Worm (Caenorhabditis elegans): ENCODE data around the gene C37C3.1.

- no peak for TF ChIP-seq unc-39 (tag; optimal IDR thresholded peaks at IDR 0.05)
- TF ChIP-seq pqm-1 (tag; optimal IDR thresholded peaks at IDR 0.05): no peak
- TF ChIP-seq lin-39 (tag; optimal IDR thresholded peaks at IDR 0.05): peak; percentile 52
- TF ChIP-seq nhr-25 (tag; optimal IDR thresholded peaks at IDR 0.05): no peak
- no peak for TF ChIP-seq lin-15B (tag; optimal IDR thresholded peaks at IDR 0.05)
- no peak for TF ChIP-seq daf-12 (tag; optimal IDR thresholded peaks at IDR 0.05)
- TF ChIP-seq zag-1 (tag; optimal IDR thresholded peaks at IDR 0.05): no peak
Measured at ce11 chrV:7891230-7891629, 33.5 kb downstream of the C37C3.1 start, which contains the start of gene F40A3.1.
